Worm (Caenorhabditis elegans) whole organism, L1 larva: ENCODE measurements around the gene zmp-2.

ENCODE experiments used
- F16B12.6 ChIP-seq: fragments of 150-350 bp; optimal IDR thresholded peaks from 2 replicates; lab custom pipeline; 2014; ENCODE audit warnings: missing biosample characterization, missing genetic modification characterization
- ces-1 ChIP-seq: fragments of 150-350 bp; optimal IDR thresholded peaks from 2 replicates; lab custom pipeline; 2014; ENCODE audit warnings: missing biosample characterization, missing genetic modification reagents, missing genetic modification characterization
- efl-1 ChIP-seq, 4 experiments: fragments of 150-350 bp; optimal IDR thresholded peaks in 3 of 4; peaks in 1 of 4; 1 replicate in 1 of 4; 2 replicates in 3 of 4; lab custom pipeline; 2014; ENCODE audit warnings: missing biosample characterization in 2 of 4, missing genetic modification characterization in 2 of 4, missing genetic modification reagents in 2 of 4
- fos-1 ChIP-seq: fragments of 150-350 bp; optimal IDR thresholded peaks from 2 replicates; lab custom pipeline; 2014; ENCODE audit warnings: missing biosample characterization, missing genetic modification characterization
- grh-1 ChIP-seq: fragments of 200-800 bp; sonication (Bioruptor generic); IDR thresholded peaks from 2 replicates; pipeline ENCODE4 v1.3.6; 2022; ENCODE audit warnings: missing genetic modification reagents, missing genetic modification characterization, missing compliant biosample characterization
- lin-15B ChIP-seq: fragments of 150-350 bp; sonication (generic microtip); optimal IDR thresholded peaks from 3 replicates; lab custom pipeline; 2014; ENCODE audit warnings: missing biosample characterization, missing genetic modification characterization
- lin-39 ChIP-seq: fragments of 150-350 bp; optimal IDR thresholded peaks from 2 replicates; lab custom pipeline; 2014; ENCODE audit warnings: missing biosample characterization, missing genetic modification reagents, missing genetic modification characterization
- lsy-2 ChIP-seq, 2 experiments: fragments of 150-350 bp; optimal IDR thresholded peaks; 2 replicates each; lab custom pipeline; 2014; ENCODE audit warnings: missing biosample characterization in 2 of 2, missing genetic modification characterization in 2 of 2
- nhr-237 ChIP-seq: fragments of 150-350 bp; optimal IDR thresholded peaks from 2 replicates; lab custom pipeline; 2014; ENCODE audit warnings: missing biosample characterization, missing genetic modification characterization
- nhr-47 ChIP-seq: sonication (generic microtip); optimal IDR thresholded peaks from 2 replicates; lab custom pipeline; 2016; ENCODE audit warnings: mild to moderate bottlenecking, missing genetic modification characterization, moderate library complexity, missing compliant biosample characterization
- nhr-71 ChIP-seq: sonication (generic microtip); optimal IDR thresholded peaks from 2 replicates; lab custom pipeline; 2016; ENCODE audit warnings: mild to moderate bottlenecking, missing genetic modification characterization, moderate library complexity, missing compliant biosample characterization
- snpc-4 ChIP-seq: fragments of 150-350 bp; optimal IDR thresholded peaks from 2 replicates; lab custom pipeline; 2014; ENCODE audit warnings: missing biosample characterization, missing genetic modification characterization
- snu-23 ChIP-seq: sonication (generic microtip); optimal IDR thresholded peaks from 2 replicates; lab custom pipeline; 2016; ENCODE audit warnings: missing genetic modification characterization, missing compliant biosample characterization

DNA sequence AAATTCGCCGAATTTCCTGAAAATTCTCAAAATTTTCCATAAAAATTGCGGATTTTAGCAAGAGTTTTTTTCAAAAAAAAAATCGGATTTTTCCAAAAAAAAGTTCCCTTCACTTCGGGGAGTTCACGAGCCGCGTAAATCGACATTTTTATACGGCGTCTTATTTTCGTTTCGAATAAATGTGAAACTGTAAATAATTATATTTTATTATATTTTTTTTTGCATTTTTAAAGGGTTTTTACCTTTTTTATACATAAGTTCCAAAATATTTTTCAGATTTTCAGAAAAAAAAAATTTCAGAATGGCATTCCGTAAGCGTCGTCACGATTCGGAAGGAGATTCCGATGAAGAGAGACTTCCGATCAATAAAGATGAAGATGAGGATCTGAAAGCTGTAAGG is 13.3 kb upstream of the zmp-2 start, which contains the start of gene Y71H2B.2:
- TF ChIP-seq efl-1 (optimal IDR thresholded peaks at IDR 0.05; lab: Kevin White, UChicago), result no peak
- no peak for TF ChIP-seq efl-1 (GFP tag; optimal IDR thresholded peaks at IDR 0.05 in 1 of 2; lab: Kevin White, UChicago)
- no peak for TF ChIP-seq fos-1
- TF ChIP-seq nhr-237 (tag; lab: Kevin White, UChicago), result no peak
- no peak for TF ChIP-seq ces-1 (GFP tag; lab: Kevin White, UChicago)
- TF ChIP-seq F16B12.6 (tag; lab: Kevin White, UChicago), result no peak
- no peak for TF ChIP-seq nhr-71 (tag; lab: Kevin White, UChicago)
- TF ChIP-seq snu-23, result no peak
- TF ChIP-seq lin-15B (tag; lab: Kevin White, UChicago), result no peak
- no peak for TF ChIP-seq lsy-2 (tag; optimal IDR thresholded peaks at IDR 0.05; lab: Kevin White, UChicago)
- TF ChIP-seq lin-39, result no peak
- no peak for TF ChIP-seq nhr-47 (tag; lab: Kevin White, UChicago)
- no peak for TF ChIP-seq grh-1 (GFP tag; lab: Robert Waterston, UW)
- TF ChIP-seq snpc-4 (tag; lab: Kevin White, UChicago), result no peak
